Worm (Caenorhabditis elegans) whole organism, L4 larva: ENCODE measurements around the gene F40F8.11.
A peak's percentile ranks its signal among the peaks of the same experiment; 100 is the strongest.

Source experiments
- D1046.2 ChIP-seq: fragments of 200-800 bp; sonication (Bioruptor generic); IDR thresholded peaks from 2 replicates; pipeline ENCODE4 v1.3.6; 2022; ENCODE audit warnings: missing genetic modification characterization, missing compliant biosample characterization
- aly-2 ChIP-seq: sonication (generic microtip); optimal IDR thresholded peaks from 2 replicates; lab custom pipeline; 2018; ENCODE audit warnings: missing biosample characterization, missing genetic modification characterization
- ama-1 ChIP-seq: fragments of 150-350 bp; optimal IDR thresholded peaks from 2 replicates; lab custom pipeline; 2014; ENCODE audit warnings: inconsistent platforms, mixed read lengths
- arid-1 ChIP-seq: fragments of 200-800 bp; sonication (Bioruptor generic); conservative IDR thresholded peaks from 2 replicates; pipeline ENCODE4 v1.3.6; 2022; ENCODE audit warnings: missing genetic modification reagents, missing genetic modification characterization, missing compliant biosample characterization
- egl-43 ChIP-seq: fragments of 200-800 bp; sonication (Bioruptor generic); IDR thresholded peaks from 2 replicates; pipeline ENCODE4 v1.3.6; 2022; ENCODE audit warnings: missing genetic modification reagents, missing genetic modification characterization, missing compliant biosample characterization
- mdl-1 ChIP-seq, 2 experiments: fragments of 150-350 bp in 1 of 2; sonication (generic microtip) in 1 of 2; optimal IDR thresholded peaks; 2 replicates each; lab custom pipeline; 2014 to 2017; ENCODE audit warnings: missing biosample characterization in 2 of 2, missing genetic modification characterization in 2 of 2
- nhr-11 ChIP-seq: fragments of 150-350 bp; optimal IDR thresholded peaks from 2 replicates; lab custom pipeline; 2014; ENCODE audit warnings: missing biosample characterization, missing genetic modification characterization
- nhr-25 ChIP-seq: sonication (generic microtip); optimal IDR thresholded peaks from 2 replicates; lab custom pipeline; 2017; ENCODE audit warnings: missing genetic modification characterization, mild to moderate bottlenecking, missing compliant biosample characterization, antibody characterized with exemption, moderate library complexity, borderline replicate concordance; ENCODE audit not compliant: insufficient read depth
- nhr-77 ChIP-seq: fragments of 150-350 bp; optimal IDR thresholded peaks from 2 replicates; lab custom pipeline; 2014; ENCODE audit warnings: missing biosample characterization, missing genetic modification characterization
- zag-1 ChIP-seq: fragments of 150-350 bp; optimal IDR thresholded peaks from 2 replicates; lab custom pipeline; 2014; ENCODE audit warnings: missing biosample characterization, missing genetic modification characterization
- ztf-11 ChIP-seq: fragments of 150-350 bp; optimal IDR thresholded peaks from 2 replicates; lab custom pipeline; 2014; ENCODE audit warnings: missing biosample characterization, missing genetic modification characterization

ce11 chrII:11157660-11158059 lies 25.3 kb upstream of the F40F8.11 start:
- TF ChIP-seq nhr-77 (tag; lab: Kevin White, UChicago) (peak; percentile 43), nhr-25 (no peak), zag-1 (tag; lab: Kevin White, UChicago) (no peak), D1046.2 (GFP tag; lab: Robert Waterston, UW) (peak; percentile 83; the same call in 1 of the 2 replicates), mdl-1 (tag; optimal IDR thresholded peaks at IDR 0.05; lab: Kevin White, UChicago) (no peak), ztf-11 (tag; lab: Kevin White, UChicago) (no peak), arid-1 (GFP tag; lab: Robert Waterston, UW) (peak; percentile 68), aly-2 (tag; lab: Kevin White, UChicago) (no peak), egl-43 (GFP tag; lab: Robert Waterston, UW) (peak; percentile 92), nhr-11 (tag; lab: Kevin White, UChicago) (no peak), ama-1 (lab: Kevin White, UChicago) (no peak)
